Fruit fly (Drosophila melanogaster) whole organism, embryonic: ENCODE results near the gene CG7742.

Experiments used
- B-H1 ChIP-seq: fragments of 200-800 bp; sonication (Bioruptor generic); IDR thresholded peaks from 3 replicates; pipeline ENCODE4 v1.3.6; 2022; ENCODE audit warnings: missing biosample characterization, missing genetic modification characterization
- Blimp-1 ChIP-seq: fragments of 200-800 bp; sonication (Bioruptor generic); optimal IDR thresholded peaks from 3 replicates; lab custom pipeline; 2018; ENCODE audit warnings: missing biosample characterization, missing genetic modification characterization, mild to moderate bottlenecking, moderate library complexity, missing genetic modification reagents
- CG11456 ChIP-seq: fragments of 200-800 bp; sonication (Bioruptor generic); IDR thresholded peaks from 3 replicates; pipeline ENCODE4 v1.3.6; 2022; ENCODE audit warnings: missing biosample characterization, missing genetic modification characterization
- CG11723 ChIP-seq: fragments of 200-800 bp; sonication (Bioruptor generic); optimal IDR thresholded peaks from 2 replicates; lab custom pipeline; 2017; ENCODE audit warnings: missing biosample characterization, mild to moderate bottlenecking, missing genetic modification characterization
- CG12071 ChIP-seq: fragments of 200-800 bp; sonication (Bioruptor generic); optimal IDR thresholded peaks from 3 replicates; lab custom pipeline; 2018; ENCODE audit warnings: missing biosample characterization, mild to moderate bottlenecking, missing genetic modification characterization
- CG14050 ChIP-seq: fragments of 200-800 bp; sonication (Bioruptor generic); IDR thresholded peaks from 3 replicates; pipeline ENCODE4 v1.3.6; 2022; ENCODE audit warnings: missing biosample characterization, missing genetic modification characterization
- CG16863 ChIP-seq: fragments of 200-800 bp; sonication (Bioruptor generic); optimal IDR thresholded peaks from 3 replicates; lab custom pipeline; 2016; ENCODE audit warnings: missing biosample characterization, missing genetic modification characterization
- CG31441 ChIP-seq: fragments of 200-800 bp; sonication (Bioruptor generic); IDR thresholded peaks from 2 replicates; pipeline ENCODE4 v1.3.6; 2022; ENCODE audit warnings: missing biosample characterization, missing genetic modification characterization
- CG32532 ChIP-seq: fragments of 200-800 bp; sonication (Bioruptor generic); IDR thresholded peaks from 2 replicates; pipeline ENCODE4 v1.3.6; 2022; ENCODE audit warnings: missing biosample characterization, missing genetic modification characterization
- CG3726 ChIP-seq: fragments of 200-800 bp; sonication (Bioruptor generic); IDR thresholded peaks from 3 replicates; pipeline ENCODE4, ENCODE4 v1.3.6; 2022; ENCODE audit warnings: missing biosample characterization, missing genetic modification characterization
- CG4282 ChIP-seq: fragments of 200-800 bp; sonication (Bioruptor generic); optimal IDR thresholded peaks from 2 replicates; lab custom pipeline; 2016; ENCODE audit warnings: missing biosample characterization, missing genetic modification characterization
- CG4360 ChIP-seq: fragments of 200-800 bp; sonication (Bioruptor generic); IDR thresholded peaks from 2 replicates; pipeline ENCODE4 v1.3.6; 2022; ENCODE audit warnings: missing biosample characterization, missing genetic modification characterization
- CG4730 ChIP-seq: fragments of 200-800 bp; sonication (Bioruptor generic); IDR thresholded peaks from 2 replicates; pipeline ENCODE4 v1.3.6; 2022; ENCODE audit warnings: missing biosample characterization, missing genetic modification characterization
- CG6689 ChIP-seq: fragments of 200-800 bp; sonication (Bioruptor generic); IDR thresholded peaks from 2 replicates; pipeline ENCODE4 v1.3.6; 2022; ENCODE audit warnings: missing biosample characterization, missing genetic modification characterization
- CG6791 ChIP-seq: fragments of 200-800 bp; sonication (Bioruptor generic); IDR thresholded peaks from 3 replicates; pipeline ENCODE4 v1.3.6; 2022; ENCODE audit warnings: missing biosample characterization, missing genetic modification characterization; ENCODE audit not compliant: partially characterized antibody
- CG7556 ChIP-seq: fragments of 200-800 bp; sonication (Bioruptor generic); optimal IDR thresholded peaks from 2 replicates; lab custom pipeline; 2017; ENCODE audit warnings: missing biosample characterization, mild to moderate bottlenecking, missing genetic modification characterization
- CG8281 ChIP-seq: fragments of 200-800 bp; sonication (Bioruptor generic); optimal IDR thresholded peaks from 2 replicates; lab custom pipeline; 2018; ENCODE audit warnings: missing biosample characterization, mild to moderate bottlenecking, missing genetic modification characterization, moderate library complexity
- CG8944 ChIP-seq: fragments of 200-800 bp; sonication (Bioruptor generic); optimal IDR thresholded peaks from 3 replicates; lab custom pipeline; 2016; ENCODE audit warnings: missing biosample characterization, missing genetic modification characterization
- CG9215 ChIP-seq: fragments of 200-800 bp; sonication (Bioruptor generic); IDR thresholded peaks from 2 replicates; pipeline ENCODE4 v1.3.6; 2022; ENCODE audit warnings: missing biosample characterization, missing genetic modification characterization
- CG9932 ChIP-seq: fragments of 200-800 bp; sonication (Bioruptor generic); IDR thresholded peaks from 2 replicates; pipeline ENCODE4 v1.3.6; 2022; ENCODE audit warnings: missing biosample characterization, missing genetic modification characterization
- CTCF ChIP-seq: fragments of 200-800 bp; sonication (Bioruptor generic); optimal IDR thresholded peaks from 2 replicates; lab custom pipeline; 2017; ENCODE audit warnings: missing biosample characterization, mild to moderate bottlenecking, missing genetic modification characterization, moderate library complexity
- CrebB ChIP-seq: fragments of 200-800 bp; sonication (Bioruptor generic); optimal IDR thresholded peaks from 3 replicates; lab custom pipeline; 2018; ENCODE audit warnings: missing biosample characterization, mild to moderate bottlenecking, missing genetic modification characterization
- Dfd ChIP-seq, 2 experiments: fragments of >200 bp; optimal IDR thresholded peaks; 2 replicates each; lab custom pipeline; 2017; ENCODE audit warnings: missing biosample characterization in 2 of 2, missing genetic modification characterization in 2 of 2
- Hr78 ChIP-seq, 2 experiments: fragments of 200-800 bp in 1 of 2; fragments of >200 bp in 1 of 2; sonication (Bioruptor generic) in 1 of 2; optimal IDR thresholded peaks; 2 replicates each; lab custom pipeline; 2017 to 2019; ENCODE audit warnings: missing biosample characterization in 2 of 2, missing genetic modification characterization in 2 of 2, mild to moderate bottlenecking in 1 of 2, moderate library complexity in 1 of 2
- MBD-R2 ChIP-seq: fragments of 200-800 bp; sonication (Bioruptor generic); IDR thresholded peaks from 2 replicates; pipeline ENCODE4 v1.3.6; 2022; ENCODE audit warnings: missing biosample characterization, missing genetic modification characterization
- Mad ChIP-seq: fragments of 200-800 bp; sonication (Bioruptor generic); optimal IDR thresholded peaks from 2 replicates; lab custom pipeline; 2016; ENCODE audit warnings: missing biosample characterization, missing genetic modification characterization
- Myb ChIP-seq: fragments of 200-800 bp; sonication (Bioruptor generic); optimal IDR thresholded peaks from 2 replicates; lab custom pipeline; 2016; ENCODE audit warnings: missing biosample characterization, missing genetic modification characterization
- abd-A ChIP-seq: fragments of 200-800 bp; sonication (Bioruptor generic); optimal IDR thresholded peaks from 3 replicates; lab custom pipeline; 2019; ENCODE audit warnings: missing biosample characterization, mild to moderate bottlenecking, missing genetic modification characterization, moderate library complexity
- ac ChIP-seq: fragments of 200-800 bp; sonication (Bioruptor generic); optimal IDR thresholded peaks from 3 replicates; lab custom pipeline; 2017; ENCODE audit warnings: missing biosample characterization, mild to moderate bottlenecking, missing genetic modification characterization
- ara ChIP-seq: fragments of 200-800 bp; sonication (Bioruptor generic); IDR thresholded peaks from 2 replicates; pipeline ENCODE4 v1.3.6; 2022; ENCODE audit warnings: missing biosample characterization, missing genetic modification characterization
- ato ChIP-seq: fragments of 200-800 bp; sonication (Bioruptor generic); IDR thresholded peaks from 2 replicates; pipeline ENCODE4 v1.3.6; 2022; ENCODE audit warnings: missing biosample characterization, missing genetic modification characterization; ENCODE audit not compliant: partially characterized antibody
- btn ChIP-seq: fragments of 200-800 bp; sonication (Bioruptor generic); optimal IDR thresholded peaks from 2 replicates; lab custom pipeline; 2016; ENCODE audit warnings: missing biosample characterization, missing genetic modification characterization
- cad ChIP-seq: fragments of >200 bp; optimal IDR thresholded peaks from 2 replicates; lab custom pipeline; 2017; ENCODE audit warnings: missing biosample characterization, missing genetic modification characterization
- cas ChIP-seq: fragments of 200-800 bp; sonication (Bioruptor generic); IDR thresholded peaks from 2 replicates; pipeline ENCODE4 v1.3.6; 2022; ENCODE audit warnings: missing biosample characterization, missing genetic modification characterization
- chm ChIP-seq: fragments of 200-800 bp; sonication (Bioruptor generic); IDR thresholded peaks from 2 replicates; pipeline ENCODE4 v1.3.6; 2022; ENCODE audit warnings: missing biosample characterization, missing genetic modification characterization
- corto ChIP-seq: fragments of 200-800 bp; sonication (Bioruptor generic); optimal IDR thresholded peaks from 2 replicates; lab custom pipeline; 2016; ENCODE audit warnings: missing biosample characterization, mild to moderate bottlenecking, missing genetic modification characterization, moderate library complexity
- esg ChIP-seq: fragments of 200-800 bp; sonication (Bioruptor generic); conservative IDR thresholded peaks from 2 replicates; pipeline ENCODE4 v1.3.6; 2022; ENCODE audit warnings: missing biosample characterization, missing genetic modification characterization
- exex ChIP-seq: fragments of 200-800 bp; sonication (Bioruptor generic); optimal IDR thresholded peaks from 4 replicates; lab custom pipeline; 2018; ENCODE audit warnings: missing biosample characterization, mild to moderate bottlenecking, missing genetic modification characterization, moderate library complexity
- gem ChIP-seq: fragments of 200-800 bp; sonication (Bioruptor generic); optimal IDR thresholded peaks from 2 replicates; lab custom pipeline; 2019; ENCODE audit warnings: missing biosample characterization, mild to moderate bottlenecking, missing genetic modification characterization, moderate library complexity
- jing ChIP-seq: fragments of 200-800 bp; sonication (Bioruptor generic); optimal IDR thresholded peaks from 2 replicates; lab custom pipeline; 2018; ENCODE audit warnings: missing biosample characterization, mild to moderate bottlenecking, missing genetic modification characterization
- lbe ChIP-seq: fragments of 200-800 bp; sonication (Bioruptor generic); optimal IDR thresholded peaks from 2 replicates; lab custom pipeline; 2016; ENCODE audit warnings: missing biosample characterization, mild to moderate bottlenecking, missing genetic modification characterization
- nmo ChIP-seq: fragments of 200-800 bp; sonication (Bioruptor generic); optimal IDR thresholded peaks from 2 replicates; lab custom pipeline; 2018; ENCODE audit warnings: missing biosample characterization, mild to moderate bottlenecking, missing genetic modification characterization, moderate library complexity
- onecut ChIP-seq: fragments of 200-800 bp; sonication (Bioruptor generic); IDR thresholded peaks from 2 replicates; pipeline ENCODE4 v1.3.6; 2022; ENCODE audit warnings: missing biosample characterization, missing genetic modification characterization
- pzg ChIP-seq: fragments of 200-800 bp; sonication (Bioruptor generic); optimal IDR thresholded peaks from 3 replicates; lab custom pipeline; 2018; ENCODE audit warnings: missing biosample characterization, mild to moderate bottlenecking, missing genetic modification characterization, moderate library complexity
- toy ChIP-seq: fragments of 200-800 bp; sonication (Bioruptor generic); IDR thresholded peaks from 2 replicates; pipeline ENCODE4 v1.3.6; 2022; ENCODE audit warnings: missing biosample characterization, missing genetic modification characterization
- tx ChIP-seq: fragments of 200-800 bp; sonication (Bioruptor generic); optimal IDR thresholded peaks from 2 replicates; lab custom pipeline; 2016; ENCODE audit warnings: missing biosample characterization, missing genetic modification characterization
- unpg ChIP-seq: fragments of 200-800 bp; sonication (Bioruptor generic); optimal IDR thresholded peaks from 3 replicates; lab custom pipeline; 2018; ENCODE audit warnings: missing biosample characterization, mild to moderate bottlenecking, missing genetic modification characterization, moderate library complexity
- vnd ChIP-seq: fragments of 200-800 bp; sonication (Bioruptor generic); IDR thresholded peaks from 3 replicates; pipeline ENCODE4 v1.3.6; 2022; ENCODE audit warnings: missing biosample characterization, missing genetic modification characterization; ENCODE audit not compliant: partially characterized antibody

The CG7742 gene

DNA sequence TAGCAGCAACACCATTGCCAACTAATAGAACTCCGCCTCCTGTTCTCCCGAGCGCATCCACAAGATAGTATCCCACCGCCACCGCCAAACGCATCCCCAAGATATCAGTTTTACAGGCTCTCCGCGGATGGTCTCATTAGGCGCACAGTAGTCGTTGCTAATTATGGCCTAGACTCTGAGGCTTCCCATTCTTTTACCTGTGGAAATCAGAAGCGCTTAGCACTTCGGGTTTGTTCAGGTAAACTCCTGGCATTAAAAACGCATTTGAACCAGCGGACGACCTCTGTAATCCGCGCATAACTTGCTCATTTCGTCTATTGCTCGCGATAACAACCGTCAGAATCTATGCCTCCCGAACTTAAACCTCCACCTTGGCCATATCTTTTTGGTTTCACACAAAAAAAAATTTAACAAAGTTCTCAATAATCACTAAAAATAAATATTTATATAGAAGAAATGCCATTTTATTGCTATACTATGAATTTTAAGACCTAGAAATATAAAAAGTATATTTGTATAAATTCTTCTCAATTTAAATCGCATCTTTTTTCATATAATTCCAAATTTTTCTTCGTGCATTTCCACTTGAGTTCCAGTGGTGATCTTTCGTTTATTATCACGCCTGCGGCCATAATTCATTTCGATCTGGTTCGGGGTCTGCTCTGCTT lies 23.2 kb upstream of the CG7742 start (continued):
- peak; percentile 56; the same call in 1 of the 2 replicates for TF ChIP-seq ara (GFP tag; lab: Robert Waterston, UW)

DNA sequence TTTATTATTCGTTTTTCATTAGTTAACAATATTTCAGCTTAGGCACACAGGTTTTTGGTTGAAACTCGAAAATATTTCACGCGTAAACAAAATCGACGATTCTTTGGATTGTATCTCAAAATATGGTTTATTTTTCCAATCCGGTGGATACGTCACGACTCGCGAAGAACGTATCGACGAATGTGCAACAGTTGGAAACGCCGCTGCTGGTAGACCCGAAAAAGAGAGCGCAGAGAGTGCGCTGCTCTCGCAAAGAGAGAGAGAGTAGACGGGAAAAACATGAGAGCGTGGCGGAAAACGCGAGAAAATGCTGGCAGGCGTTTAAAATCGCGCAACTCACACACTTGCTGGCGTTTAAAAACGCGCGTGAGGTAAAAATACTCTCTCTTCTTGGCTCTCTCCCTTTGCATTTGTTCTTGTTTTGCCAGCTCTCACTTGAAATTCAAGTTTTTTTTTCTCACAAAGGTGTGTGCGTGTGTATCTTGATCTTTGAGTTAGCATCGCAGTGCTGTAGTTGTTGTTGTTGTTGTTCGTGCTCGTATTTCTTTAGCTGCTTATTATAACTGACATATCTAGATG lies 22.4 kb upstream of the CG7742 start:
- TF ChIP-seq CG6689 (no peak), chm (peak; percentile 85), CG9932 (GFP tag; lab: Robert Waterston, UW) (no peak), MBD-R2 (no peak), cas (GFP tag; lab: Robert Waterston, UW) (no peak), Blimp-1 (GFP tag; lab: Kevin White, UChicago) (no peak), esg (GFP tag; lab: Robert Waterston, UW) (no peak), pzg (no peak), CG16863 (GFP tag; lab: Kevin White, UChicago) (no peak), CG14050 (no peak), CTCF (GFP tag; lab: Kevin White, UChicago) (no peak), corto (GFP tag; lab: Kevin White, UChicago) (peak; percentile 39), CG8944 (GFP tag; lab: Kevin White, UChicago) (no peak), nmo (GFP tag; lab: Kevin White, UChicago) (no peak), Dfd (GFP tag; optimal IDR thresholded peaks at IDR 0.05; lab: Kevin White, UChicago) (no peak), toy (no peak), abd-A (tag; lab: Kevin White, UChicago) (no peak), tx (GFP tag; lab: Kevin White, UChicago) (no peak), CG32532 (GFP tag; lab: Robert Waterston, UW) (peak; percentile 73; the same call in 1 of the 2 replicates), CrebB (tag; lab: Kevin White, UChicago) (no peak), CG4730 (GFP tag; lab: Robert Waterston, UW) (no peak), CG9215 (no peak), CG8281 (tag; lab: Kevin White, UChicago) (no peak), cad (peak; percentile 11), CG31441 (no peak), Myb (GFP tag; lab: Kevin White, UChicago) (no peak), B-H1 (GFP tag; lab: Robert Waterston, UW) (no peak; the same call in 2 of the 3 replicates), onecut (GFP tag; lab: Robert Waterston, UW) (peak; percentile 52; the same call in 1 of the 2 replicates), CG7556 (GFP tag; lab: Kevin White, UChicago) (no peak), btn (GFP tag; lab: Kevin White, UChicago) (no peak), CG11723 (peak; percentile 24), CG6791 (peak; percentile 50; the same call in 1 of the 3 replicates), exex (tag; lab: Kevin White, UChicago) (no peak), ato (GFP tag; lab: Robert Waterston, UW) (no peak; the same call in 1 of the 2 replicates), CG3726 (GFP tag; lab: Robert Waterston, UW) (no peak), CG4360 (peak; percentile 96), gem (tag; lab: Kevin White, UChicago) (no peak), vnd (GFP tag; lab: Robert Waterston, UW) (no peak), jing (no peak), CG11456 (no peak), ac (GFP tag; lab: Kevin White, UChicago) (peak; percentile 42), Mad (GFP tag; lab: Kevin White, UChicago) (no peak), CG12071 (GFP tag; lab: Kevin White, UChicago) (peak; percentile 11), lbe (GFP tag; lab: Kevin White, UChicago) (peak; percentile 75), CG4282 (GFP tag; lab: Kevin White, UChicago) (no peak), unpg (GFP tag; lab: Kevin White, UChicago) (peak; percentile 2), Hr78 (GFP tag; optimal IDR thresholded peaks at IDR 0.05; lab: Kevin White, UChicago) (no peak)
